Fruit fly (Drosophila melanogaster) whole organism, prepupa: Measurements from ENCODE around the gene Abi.

Source experiments
- CG10631 ChIP-seq: fragments of 200-800 bp; sonication (Bioruptor generic); optimal IDR thresholded peaks from 2 replicates; lab custom pipeline; 2016; ENCODE audit warnings: missing biosample characterization, missing genetic modification characterization
- CG10669 ChIP-seq: fragments of 200-800 bp; sonication (Bioruptor generic); optimal IDR thresholded peaks from 3 replicates; lab custom pipeline; 2018; ENCODE audit warnings: missing biosample characterization, mild to moderate bottlenecking, missing genetic modification characterization, moderate library complexity
- CG11294 ChIP-seq: fragments of 200-800 bp; sonication (Bioruptor generic); IDR thresholded peaks from 2 replicates; pipeline ENCODE4 v1.3.6; 2022; ENCODE audit warnings: missing biosample characterization, missing genetic modification characterization
- CG11902 ChIP-seq: fragments of 200-800 bp; sonication (Bioruptor generic); optimal IDR thresholded peaks from 3 replicates; lab custom pipeline; 2016; ENCODE audit warnings: missing biosample characterization, missing genetic modification characterization
- CG16779 ChIP-seq: fragments of 200-800 bp; sonication (Bioruptor generic); optimal IDR thresholded peaks from 3 replicates; lab custom pipeline; 2017; ENCODE audit warnings: missing biosample characterization, mild to moderate bottlenecking, missing genetic modification characterization
- CG31627 ChIP-seq: fragments of 200-800 bp; sonication (Bioruptor generic); optimal IDR thresholded peaks from 3 replicates; lab custom pipeline; 2016; ENCODE audit warnings: missing biosample characterization, missing genetic modification characterization
- CG32006 ChIP-seq: fragments of 200-800 bp; sonication (Bioruptor generic); optimal IDR thresholded peaks from 3 replicates; lab custom pipeline; 2017; ENCODE audit warnings: missing biosample characterization, mild to moderate bottlenecking, missing genetic modification characterization
- CG34406 ChIP-seq: fragments of 200-800 bp; sonication (Bioruptor generic); optimal IDR thresholded peaks from 3 replicates; lab custom pipeline; 2016; ENCODE audit warnings: missing biosample characterization, missing genetic modification characterization
- CG6163 ChIP-seq: fragments of 200-800 bp; sonication (Bioruptor generic); IDR thresholded peaks from 3 replicates; pipeline ENCODE4 v1.3.6; 2022; ENCODE audit warnings: missing biosample characterization, missing genetic modification characterization
- CG6276 ChIP-seq: fragments of 200-800 bp; sonication (Bioruptor generic); optimal IDR thresholded peaks from 2 replicates; lab custom pipeline; 2017; ENCODE audit warnings: missing biosample characterization, mild to moderate bottlenecking, missing genetic modification characterization
- CG6792 ChIP-seq: fragments of 200-800 bp; sonication (Bioruptor generic); optimal IDR thresholded peaks from 3 replicates; lab custom pipeline; 2016; ENCODE audit warnings: missing biosample characterization, missing genetic modification characterization
- CG6808 ChIP-seq: fragments of 200-800 bp; sonication (Bioruptor generic); optimal IDR thresholded peaks from 3 replicates; lab custom pipeline; 2017; ENCODE audit warnings: missing biosample characterization, missing genetic modification characterization, mild to moderate bottlenecking, moderate library complexity, missing genetic modification reagents
- CG6854 ChIP-seq: fragments of 200-800 bp; sonication (Bioruptor generic); optimal IDR thresholded peaks from 2 replicates; lab custom pipeline; 2017; ENCODE audit warnings: missing biosample characterization, mild to moderate bottlenecking, missing genetic modification characterization
- CG7368 ChIP-seq: fragments of 200-800 bp; sonication (Bioruptor generic); optimal IDR thresholded peaks from 3 replicates; lab custom pipeline; 2016; ENCODE audit warnings: missing biosample characterization, missing genetic modification characterization
- CG8119 ChIP-seq: fragments of 200-800 bp; sonication (Bioruptor generic); IDR thresholded peaks from 3 replicates; pipeline ENCODE4 v1.3.6; 2022; ENCODE audit warnings: missing biosample characterization, missing genetic modification characterization
- CG8319 ChIP-seq: fragments of 200-800 bp; sonication (Bioruptor generic); optimal IDR thresholded peaks from 3 replicates; lab custom pipeline; 2016; ENCODE audit warnings: missing biosample characterization, missing genetic modification characterization
- CG8632 ChIP-seq: fragments of 200-800 bp; sonication (Bioruptor generic); optimal IDR thresholded peaks from 3 replicates; lab custom pipeline; 2016; ENCODE audit warnings: missing biosample characterization, missing genetic modification characterization
- CG9139 ChIP-seq: fragments of 200-800 bp; sonication (Bioruptor generic); optimal IDR thresholded peaks from 3 replicates; lab custom pipeline; 2017; ENCODE audit warnings: missing biosample characterization, mild to moderate bottlenecking, missing genetic modification characterization
- Ets96B ChIP-seq: fragments of 200-800 bp; optimal IDR thresholded peaks from 2 replicates; lab custom pipeline; 2019; ENCODE audit warnings: missing biosample characterization, mild to moderate bottlenecking, missing genetic modification characterization, moderate library complexity
- Gug ChIP-seq: fragments of 200-800 bp; sonication (Bioruptor generic); IDR thresholded peaks from 2 replicates; pipeline ENCODE4 v1.3.6; 2022; ENCODE audit warnings: missing biosample characterization, missing genetic modification characterization
- Hr38 ChIP-seq: sonication (Bioruptor generic); optimal IDR thresholded peaks from 2 replicates; lab custom pipeline; 2016; ENCODE audit warnings: missing biosample characterization, missing genetic modification characterization
- Lpt ChIP-seq: fragments of 200-800 bp; sonication (Bioruptor generic); optimal IDR thresholded peaks from 3 replicates; lab custom pipeline; 2016; ENCODE audit warnings: missing biosample characterization, missing genetic modification characterization
- Met ChIP-seq: fragments of 200-800 bp; sonication (Bioruptor generic); optimal IDR thresholded peaks from 3 replicates; lab custom pipeline; 2016; ENCODE audit warnings: missing biosample characterization, missing genetic modification characterization
- OdsH ChIP-seq: fragments of 200-800 bp; sonication (Bioruptor generic); optimal IDR thresholded peaks from 3 replicates; lab custom pipeline; 2016; ENCODE audit warnings: missing biosample characterization, missing genetic modification characterization
- Smox ChIP-seq: fragments of 200-800 bp; sonication (Bioruptor generic); optimal IDR thresholded peaks from 3 replicates; lab custom pipeline; 2016; ENCODE audit warnings: missing biosample characterization, missing genetic modification characterization
- Sox102F ChIP-seq: fragments of 200-800 bp; sonication (Bioruptor generic); optimal IDR thresholded peaks from 2 replicates; lab custom pipeline; 2016; ENCODE audit warnings: missing biosample characterization, mild to moderate bottlenecking, missing genetic modification characterization
- Sox15 ChIP-seq: fragments of 200-800 bp; sonication (Bioruptor generic); optimal IDR thresholded peaks from 3 replicates; lab custom pipeline; 2016; ENCODE audit warnings: missing biosample characterization, missing genetic modification characterization
- cyc ChIP-seq: fragments of 200-800 bp; sonication (Bioruptor generic); optimal IDR thresholded peaks from 3 replicates; lab custom pipeline; 2016; ENCODE audit warnings: missing biosample characterization, missing genetic modification characterization
- eg ChIP-seq: fragments of 200-800 bp; sonication (Bioruptor generic); IDR thresholded peaks from 3 replicates; pipeline ENCODE4 v1.3.6; 2022; ENCODE audit warnings: missing biosample characterization, missing genetic modification characterization
- fd85E ChIP-seq: fragments of 200-800 bp; sonication (Bioruptor generic); optimal IDR thresholded peaks from 3 replicates; lab custom pipeline; 2016; ENCODE audit warnings: missing biosample characterization, missing genetic modification characterization
- fkh ChIP-seq: fragments of 200-800 bp; sonication (Bioruptor generic); optimal IDR thresholded peaks from 3 replicates; lab custom pipeline; 2017; ENCODE audit warnings: missing biosample characterization, mild to moderate bottlenecking, missing genetic modification characterization, moderate library complexity
- lz ChIP-seq: fragments of 200-800 bp; sonication (Bioruptor generic); optimal IDR thresholded peaks from 3 replicates; lab custom pipeline; 2016; ENCODE audit warnings: missing biosample characterization, missing genetic modification characterization
- pdm3 ChIP-seq: fragments of 200-800 bp; sonication (Bioruptor generic); optimal IDR thresholded peaks from 3 replicates; lab custom pipeline; 2016; ENCODE audit warnings: missing biosample characterization, missing genetic modification characterization
- salr ChIP-seq, 2 experiments: fragments of 200-800 bp; sonication (Bioruptor generic); optimal IDR thresholded peaks; 3 replicates each; lab custom pipeline; 2016 to 2018; ENCODE audit warnings: missing biosample characterization in 2 of 2, missing genetic modification characterization in 2 of 2, mild to moderate bottlenecking in 1 of 2
- spab ChIP-seq: fragments of 200-800 bp; sonication (Bioruptor generic); optimal IDR thresholded peaks from 2 replicates; lab custom pipeline; 2017; ENCODE audit warnings: missing biosample characterization, mild to moderate bottlenecking, missing genetic modification characterization, missing genetic modification reagents
- svp ChIP-seq: fragments of 200-800 bp; sonication (Bioruptor generic); peaks from one replicate; lab custom pipeline; 2016; ENCODE audit warnings: missing biosample characterization, missing genetic modification characterization
- topi ChIP-seq: fragments of 200-800 bp; sonication (Bioruptor generic); optimal IDR thresholded peaks from 3 replicates; lab custom pipeline; 2016; ENCODE audit warnings: missing biosample characterization, missing genetic modification characterization
- vri ChIP-seq: fragments of 200-800 bp; sonication (Bioruptor generic); optimal IDR thresholded peaks from 3 replicates; lab custom pipeline; 2016; ENCODE audit warnings: missing biosample characterization, mild to moderate bottlenecking, missing genetic modification characterization

Abi gene

dm6 chr3R:14153729-14154128 is 31.5 kb upstream of the Abi start, which contains the start of gene Recs1:
TSS of gene Recs1 (minus strand) at chr3R:14153829.
- TF ChIP-seq Gug (GFP tag; lab: Robert Waterston, UW) = no peak
- no peak for TF ChIP-seq CG8319 (GFP tag; lab: Kevin White, UChicago)
- no peak for TF ChIP-seq Lpt (GFP tag; lab: Kevin White, UChicago)
- no peak for TF ChIP-seq CG7368 (GFP tag; lab: Kevin White, UChicago)
- TF ChIP-seq Ets96B (tag; lab: Kevin White, UChicago) = no peak
- no peak for TF ChIP-seq CG16779 (tag; lab: Kevin White, UChicago)
- no peak for TF ChIP-seq Smox (GFP tag; lab: Kevin White, UChicago)
- no peak for TF ChIP-seq CG6163 (GFP tag; lab: Robert Waterston, UW)
- no peak for TF ChIP-seq salr (GFP tag; optimal IDR thresholded peaks at IDR 0.05; lab: Kevin White, UChicago)
- no peak for TF ChIP-seq lz (GFP tag; lab: Kevin White, UChicago)

- TF ChIP-seq spab (GFP tag; lab: Kevin White, UChicago) (no peak), lz (GFP tag; lab: Kevin White, UChicago) (no peak), CG16779 (tag; lab: Kevin White, UChicago) (no peak), CG31627 (no peak), CG6792 (GFP tag; lab: Kevin White, UChicago) (no peak), svp (GFP tag; lab: Kevin White, UChicago) (no peak), CG8632 (no peak), fkh (GFP tag; lab: Kevin White, UChicago) (no peak), CG6808 (GFP tag; lab: Kevin White, UChicago) (no peak), CG6854 (GFP tag; lab: Kevin White, UChicago) (no peak), CG10631 (GFP tag; lab: Kevin White, UChicago) (no peak), CG32006 (GFP tag; lab: Kevin White, UChicago) (no peak), pdm3 (GFP tag; lab: Kevin White, UChicago) (no peak), OdsH (GFP tag; lab: Kevin White, UChicago) (no peak), topi (GFP tag; lab: Kevin White, UChicago) (no peak), Gug (GFP tag; lab: Robert Waterston, UW) (no peak), fd85E (no peak)
Measured at dm6 chr3R:14152550-14152949, 30.3 kb upstream of the Abi start, which contains the start of gene CG42500. TSS of gene CG42500 (minus strand) at chr3R:14152650.

- TF ChIP-seq CG31627 (no peak), Sox102F (no peak), CG9139 (no peak), pdm3 (GFP tag; lab: Kevin White, UChicago) (no peak), CG6163 (GFP tag; lab: Robert Waterston, UW) (no peak), CG16779 (tag; lab: Kevin White, UChicago) (no peak), CG6854 (GFP tag; lab: Kevin White, UChicago) (no peak)
Measured at dm6 chr3R:14151840-14152239, 29.6 kb upstream of the Abi start, which contains the start of gene CG14355. TSS of gene CG14355 (minus strand) at chr3R:14151940.

DNA sequence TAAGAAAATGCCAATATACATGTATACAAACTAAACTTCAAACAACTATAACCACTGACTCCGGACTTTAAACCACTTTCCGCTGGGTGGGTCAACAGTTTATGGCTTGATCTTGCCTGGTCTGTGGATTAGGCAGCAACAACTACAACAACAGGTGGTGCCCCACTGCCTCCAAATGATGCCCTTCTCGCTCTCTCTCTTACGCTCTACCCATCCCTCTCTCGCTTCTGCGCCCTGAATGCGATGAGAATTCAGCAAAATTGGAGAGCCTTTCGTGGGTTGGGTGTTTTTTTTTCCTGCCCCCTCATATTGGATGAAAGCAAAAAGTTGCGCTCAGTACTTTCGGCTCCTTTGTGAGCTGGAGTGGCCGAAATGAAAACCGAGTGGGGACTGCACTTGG is 18.7 kb upstream of the Abi start:
- TF ChIP-seq eg = no peak
- TF ChIP-seq CG11902 (GFP tag; lab: Kevin White, UChicago) = no peak
- no peak for TF ChIP-seq Lpt (GFP tag; lab: Kevin White, UChicago)
- TF ChIP-seq CG6854 (GFP tag; lab: Kevin White, UChicago) = no peak
- TF ChIP-seq CG8119 (GFP tag; lab: Robert Waterston, UW) = no peak
- no peak for TF ChIP-seq CG34406 (GFP tag; lab: Kevin White, UChicago)
- TF ChIP-seq Hr38 (GFP tag; lab: Kevin White, UChicago) = no peak
- TF ChIP-seq CG6808 (GFP tag; lab: Kevin White, UChicago) = no peak
- no peak for TF ChIP-seq vri (GFP tag; lab: Kevin White, UChicago)
- TF ChIP-seq Sox15 (GFP tag; lab: Kevin White, UChicago) = no peak
- no peak for TF ChIP-seq cyc (GFP tag; lab: Kevin White, UChicago)
- TF ChIP-seq CG6276 (GFP tag; lab: Kevin White, UChicago) = no peak
- no peak for TF ChIP-seq salr (GFP tag; optimal IDR thresholded peaks at IDR 0.05; lab: Kevin White, UChicago)
- TF ChIP-seq Met = no peak
- no peak for TF ChIP-seq spab (GFP tag; lab: Kevin White, UChicago)
- no peak for TF ChIP-seq CG10669 (GFP tag; lab: Kevin White, UChicago)
- no peak for TF ChIP-seq OdsH (GFP tag; lab: Kevin White, UChicago)
- no peak for TF ChIP-seq topi (GFP tag; lab: Kevin White, UChicago)
- TF ChIP-seq CG11294 (GFP tag; lab: Robert Waterston, UW) = no peak
